Fruit fly (Drosophila melanogaster) whole organism, wandering third instar larva: ENCODE data around the gene Rabex-5.
A peak's percentile ranks its signal among the peaks of the same experiment; 100 is the strongest.

ENCODE experiments used
- CG32264 ChIP-seq: fragments of 200-800 bp; sonication (Bioruptor generic); optimal IDR thresholded peaks from 2 replicates; lab custom pipeline; 2016; ENCODE audit warnings: missing biosample characterization, missing genetic modification characterization
- Dif ChIP-seq: fragments of 200-275, 200-300 bp; sonication (Bioruptor generic); optimal IDR thresholded peaks from 2 replicates; lab custom pipeline; 2018; ENCODE audit warnings: missing biosample characterization, missing genetic modification characterization; ENCODE audit not compliant: partially characterized antibody
- Hnf4 ChIP-seq: fragments of 200-800 bp; sonication (Bioruptor generic); optimal IDR thresholded peaks from 2 replicates; lab custom pipeline; 2016; ENCODE audit warnings: missing biosample characterization, mild to moderate bottlenecking, missing genetic modification characterization
- ey ChIP-seq: fragments of 200-800 bp; sonication (Bioruptor generic); optimal IDR thresholded peaks from 2 replicates; lab custom pipeline; 2016; ENCODE audit warnings: missing biosample characterization, missing genetic modification characterization
- pan ChIP-seq: fragments of >200 bp; optimal IDR thresholded peaks from 2 replicates; lab custom pipeline; 2017
- usp ChIP-seq: fragments of >200 bp; optimal IDR thresholded peaks from 2 replicates; lab custom pipeline; 2017; ENCODE audit warnings: missing biosample characterization, missing genetic modification characterization

dm6 chr3L:1319097-1319725 is 23.5 kb downstream of the Rabex-5 start:
- TF ChIP-seq pan (lab: Kevin White, UChicago) = no peak
- TF ChIP-seq CG32264 (GFP tag; lab: Kevin White, UChicago) = peak; percentile 94
- TF ChIP-seq Dif (GFP tag; lab: Kevin White, UChicago) = peak; percentile 38
- TF ChIP-seq Hnf4 (GFP tag; lab: Kevin White, UChicago) = peak; percentile 97
- peak; percentile 98 for TF ChIP-seq ey (GFP tag; lab: Kevin White, UChicago)
- no peak for TF ChIP-seq usp (GFP tag; lab: Kevin White, UChicago)
